Worm (Caenorhabditis elegans) whole organism, L1 larva: ENCODE data around the gene E02C12.8.
A peak's percentile ranks its signal among the peaks of the same experiment; 100 is the strongest.

Experiments used
- F16B12.6 ChIP-seq: fragments of 150-350 bp; optimal IDR thresholded peaks from 2 replicates; lab custom pipeline; 2014; ENCODE audit warnings: missing biosample characterization, missing genetic modification characterization
- aha-1 ChIP-seq: fragments of 150-350 bp; optimal IDR thresholded peaks from 2 replicates; lab custom pipeline; 2014; ENCODE audit warnings: missing biosample characterization, missing genetic modification characterization
- ama-1 ChIP-seq: fragments of 150-350 bp; optimal IDR thresholded peaks from 2 replicates; lab custom pipeline; 2014
- ceh-8 ChIP-seq: fragments of 200-800 bp; sonication (Bioruptor generic); optimal IDR thresholded peaks from 2 replicates; lab custom pipeline; 2018; ENCODE audit warnings: mild to moderate bottlenecking, missing genetic modification characterization, moderate library complexity, missing compliant biosample characterization
- efl-1 ChIP-seq, 4 experiments: fragments of 150-350 bp; optimal IDR thresholded peaks in 3 of 4; peaks in 1 of 4; 1 replicate in 1 of 4; 2 replicates in 3 of 4; lab custom pipeline; 2014; ENCODE audit warnings: missing biosample characterization in 2 of 4, missing genetic modification characterization in 2 of 4, missing genetic modification reagents in 2 of 4
- egl-13 ChIP-seq: sonication (generic microtip); optimal IDR thresholded peaks from 2 replicates; lab custom pipeline; 2016; ENCODE audit warnings: missing genotype, missing genetic modification reagents, missing genetic modification characterization, missing compliant biosample characterization
- elt-2 ChIP-seq: sonication (generic microtip); optimal IDR thresholded peaks from 2 replicates; lab custom pipeline; 2016; ENCODE audit warnings: missing genetic modification characterization, mild to moderate bottlenecking, inconsistent platforms, missing compliant biosample characterization, missing genetic modification reagents
- fkh-10 ChIP-seq: sonication (generic microtip); optimal IDR thresholded peaks from 2 replicates; lab custom pipeline; 2017; ENCODE audit warnings: missing biosample characterization, missing genetic modification reagents, missing genetic modification characterization
- fos-1 ChIP-seq: fragments of 150-350 bp; optimal IDR thresholded peaks from 2 replicates; lab custom pipeline; 2014; ENCODE audit warnings: missing biosample characterization, missing genetic modification characterization
- irx-1 ChIP-seq: sonication (generic microtip); optimal IDR thresholded peaks from 2 replicates; lab custom pipeline; 2016; ENCODE audit warnings: missing genetic modification characterization, missing compliant biosample characterization
- isw-1 ChIP-seq: fragments of 200-800 bp; sonication (Bioruptor generic); IDR thresholded peaks from 2 replicates; pipeline ENCODE4 v1.3.6; 2022; ENCODE audit warnings: missing genetic modification characterization, missing compliant biosample characterization
- jun-1 ChIP-seq: fragments of 150-350 bp; optimal IDR thresholded peaks from 2 replicates; lab custom pipeline; 2014; ENCODE audit warnings: missing biosample characterization, missing genetic modification reagents, missing genetic modification characterization
- lin-14 ChIP-seq: fragments of 200-800 bp; sonication (Bioruptor generic); optimal IDR thresholded peaks from 2 replicates; lab custom pipeline; 2018; ENCODE audit warnings: mild to moderate bottlenecking, missing genetic modification characterization, moderate library complexity, missing compliant biosample characterization
- lin-35 ChIP-seq, 2 experiments: fragments of 150-350 bp; optimal IDR thresholded peaks; 2 replicates each; lab custom pipeline; 2014; ENCODE audit warnings: missing biosample characterization in 2 of 2, missing genetic modification characterization in 2 of 2, missing genetic modification reagents in 2 of 2
- lsy-2 ChIP-seq, 2 experiments: fragments of 150-350 bp; optimal IDR thresholded peaks; 2 replicates each; lab custom pipeline; 2014; ENCODE audit warnings: missing biosample characterization in 2 of 2, missing genetic modification characterization in 2 of 2
- mab-9 ChIP-seq: fragments of 200-800 bp; sonication (Bioruptor generic); IDR thresholded peaks from 2 replicates; pipeline ENCODE4 v1.3.6; 2022; ENCODE audit warnings: missing genetic modification reagents, missing genetic modification characterization, missing compliant biosample characterization
- mdl-1 ChIP-seq, 2 experiments: fragments of 150-350 bp; optimal IDR thresholded peaks; 2 replicates each; lab custom pipeline; 2014 to 2017; ENCODE audit warnings: missing biosample characterization in 2 of 2, missing genetic modification characterization in 2 of 2, inconsistent platforms in 1 of 2
- mef-2 ChIP-seq: fragments of 150-350 bp; optimal IDR thresholded peaks from 2 replicates; lab custom pipeline; 2014; ENCODE audit warnings: missing biosample characterization, missing genetic modification characterization
- nhr-12 ChIP-seq: sonication (generic microtip); optimal IDR thresholded peaks from 2 replicates; lab custom pipeline; 2017; ENCODE audit warnings: missing biosample characterization, missing genetic modification characterization
- nhr-20 ChIP-seq: sonication (generic microtip); optimal IDR thresholded peaks from 2 replicates; lab custom pipeline; 2016; ENCODE audit warnings: mild to moderate bottlenecking, missing genetic modification characterization, missing compliant biosample characterization
- nhr-28 ChIP-seq: fragments of 150-350 bp; optimal IDR thresholded peaks from 2 replicates; lab custom pipeline; 2014; ENCODE audit warnings: missing biosample characterization, missing genetic modification characterization
- nhr-71 ChIP-seq: sonication (generic microtip); optimal IDR thresholded peaks from 2 replicates; lab custom pipeline; 2016; ENCODE audit warnings: mild to moderate bottlenecking, missing genetic modification characterization, moderate library complexity, missing compliant biosample characterization
- nhr-76 ChIP-seq: sonication (generic microtip); optimal IDR thresholded peaks from 2 replicates; lab custom pipeline; 2017; ENCODE audit warnings: missing biosample characterization, missing genetic modification characterization
- nhr-84 ChIP-seq: sonication (generic microtip); optimal IDR thresholded peaks from 2 replicates; lab custom pipeline; 2017; ENCODE audit warnings: missing biosample characterization, missing genetic modification characterization
- nhr-85 ChIP-seq: sonication (generic microtip); peaks from one replicate; lab custom pipeline; 2016; ENCODE audit warnings: missing genetic modification characterization, inconsistent platforms, missing compliant biosample characterization
- pqm-1 ChIP-seq: sonication (generic microtip); optimal IDR thresholded peaks from 3 replicates; lab custom pipeline; 2017; ENCODE audit warnings: missing biosample characterization, missing genetic modification characterization
- rnt-1 ChIP-seq: sonication (generic microtip); optimal IDR thresholded peaks from 2 replicates; lab custom pipeline; 2016; ENCODE audit warnings: mild to moderate bottlenecking, missing genetic modification characterization, moderate library complexity, missing compliant biosample characterization
- snpc-4 ChIP-seq: fragments of 150-350 bp; optimal IDR thresholded peaks from 2 replicates; lab custom pipeline; 2014; ENCODE audit warnings: missing biosample characterization, missing genetic modification characterization
- sptf-1 ChIP-seq: fragments of 150-350 bp; optimal IDR thresholded peaks from 2 replicates; lab custom pipeline; 2014; ENCODE audit warnings: missing biosample characterization, missing genetic modification characterization
- tbx-2 ChIP-seq: sonication (generic microtip); optimal IDR thresholded peaks from 2 replicates; lab custom pipeline; 2016; ENCODE audit warnings: missing genetic modification characterization, missing compliant biosample characterization
- unc-30 ChIP-seq: sonication (generic microtip); optimal IDR thresholded peaks from 2 replicates; lab custom pipeline; 2017; ENCODE audit warnings: missing biosample characterization, missing genetic modification characterization
- unc-86 ChIP-seq: sonication (generic microtip); optimal IDR thresholded peaks from 2 replicates; lab custom pipeline; 2016; ENCODE audit warnings: missing genetic modification characterization, missing compliant biosample characterization
- vab-15 ChIP-seq: sonication (generic microtip); optimal IDR thresholded peaks from 2 replicates; lab custom pipeline; 2017; ENCODE audit warnings: missing genotype, mild to moderate bottlenecking, missing genetic modification characterization, missing compliant biosample characterization
- zip-4 ChIP-seq: fragments of 200-800 bp; sonication (Bioruptor generic); optimal IDR thresholded peaks from 2 replicates; lab custom pipeline; 2018; ENCODE audit warnings: mild to moderate bottlenecking, missing genetic modification characterization, moderate library complexity, missing compliant biosample characterization
- ztf-11 ChIP-seq, 2 experiments: sonication (generic microtip); optimal IDR thresholded peaks; 2 replicates each; lab custom pipeline; 2016 to 2017; ENCODE audit warnings: missing genetic modification characterization in 2 of 2, missing biosample characterization in 1 of 2, missing compliant biosample characterization in 1 of 2

The E02C12.8 gene

DNA sequence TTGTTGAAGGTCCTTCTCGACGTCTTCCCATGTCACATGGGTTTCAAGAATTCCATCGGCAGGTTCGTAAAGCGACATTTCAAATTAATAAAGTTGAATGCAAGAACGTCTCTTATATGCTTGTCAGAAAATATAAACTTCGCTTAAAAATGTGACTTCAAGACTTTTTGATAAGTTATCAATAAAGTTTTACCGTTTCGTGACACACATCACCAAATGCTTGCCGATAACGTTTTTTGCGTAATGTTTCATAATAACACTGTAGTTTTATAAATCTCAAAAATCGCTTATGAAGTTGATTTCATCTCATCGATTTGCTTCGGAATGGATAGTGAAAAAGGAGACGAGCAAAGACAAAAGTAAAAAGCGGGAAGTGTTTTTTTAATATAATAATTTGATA lies at the start of gene E02C12.8:
Gene E02C12.8 (minus strand): TSS at position 141 of the 400 bp plus-strand sequence.
- no peak for TF ChIP-seq aha-1 (tag; lab: Kevin White, UChicago)
- peak; percentile 71 for TF ChIP-seq elt-2 (tag; lab: Kevin White, UChicago)
- no peak for TF ChIP-seq nhr-84
- peak; percentile 32 for TF ChIP-seq nhr-20 (tag; lab: Kevin White, UChicago)
- TF ChIP-seq nhr-76: no peak
- peak; percentile 24 for TF ChIP-seq pqm-1 (tag; lab: Kevin White, UChicago)

DNA sequence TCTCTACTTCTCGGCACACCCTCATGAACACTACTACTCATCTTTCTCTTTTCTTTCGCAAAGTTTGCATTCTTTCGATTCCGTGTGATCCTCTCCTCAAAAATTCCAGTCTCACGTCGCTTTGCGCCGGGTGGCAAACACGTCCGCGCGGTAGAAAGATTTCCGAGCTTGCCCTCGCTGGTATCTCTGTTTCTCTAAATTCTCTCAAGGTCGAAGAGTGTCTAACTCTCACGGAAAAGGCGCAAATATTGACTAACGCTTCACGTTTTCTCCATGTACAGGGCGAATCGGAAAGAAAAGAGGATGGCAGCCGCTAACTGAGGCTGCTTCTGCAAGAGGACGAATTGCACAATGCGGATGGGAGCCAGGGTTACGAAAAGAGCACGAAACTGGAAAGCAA lies 49.3 kb upstream of the E02C12.8 start:
- TF ChIP-seq ceh-8 (GFP tag; lab: Kevin White, UChicago) (no peak), nhr-28 (tag; lab: Kevin White, UChicago) (no peak), lin-35 (GFP tag; optimal IDR thresholded peaks at IDR 0.05; lab: Kevin White, UChicago) (peak in 1 of 2 experiments; percentile 1), rnt-1 (tag; lab: Kevin White, UChicago) (no peak), lin-14 (GFP tag; lab: Kevin White, UChicago) (peak; percentile 15), lsy-2 (tag; optimal IDR thresholded peaks at IDR 0.05; lab: Kevin White, UChicago) (no peak)

DNA sequence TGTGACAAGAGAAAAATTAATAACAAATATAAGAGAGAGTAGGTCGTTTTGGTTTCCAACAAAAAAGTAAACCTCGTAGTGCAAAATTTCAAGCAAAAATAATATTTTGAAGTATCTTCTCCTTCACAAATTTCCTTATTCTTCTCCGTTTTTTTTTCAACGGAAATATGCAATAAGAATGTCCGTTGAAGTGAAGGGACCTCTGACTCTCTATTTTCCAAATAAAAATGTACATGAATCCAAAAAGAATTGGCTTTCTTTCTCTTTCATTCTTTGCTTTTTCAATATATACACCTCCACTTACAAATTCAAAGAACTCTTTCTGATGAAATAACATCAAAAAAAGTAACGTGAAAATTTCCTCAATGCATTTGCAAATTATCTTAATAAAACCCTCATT lies 43.2 kb upstream of the E02C12.8 start, which contains the start of gene F36D4.1:
Gene F36D4.1 (plus strand): TSS at position 301 of the 400 bp plus-strand sequence.
- TF ChIP-seq nhr-84: no peak
- no peak for TF ChIP-seq nhr-20 (tag; lab: Kevin White, UChicago)
- no peak for TF ChIP-seq mab-9
- no peak for TF ChIP-seq vab-15 (tag; lab: Kevin White, UChicago)
- TF ChIP-seq mdl-1 (tag; optimal IDR thresholded peaks at IDR 0.05; lab: Kevin White, UChicago): no peak
- no peak for TF ChIP-seq efl-1 (optimal IDR thresholded peaks at IDR 0.05; lab: Kevin White, UChicago)
- no peak for TF ChIP-seq efl-1 (GFP tag; optimal IDR thresholded peaks at IDR 0.05 in 1 of 2; lab: Kevin White, UChicago)
- TF ChIP-seq egl-13 (tag; lab: Kevin White, UChicago): no peak
- TF ChIP-seq isw-1 (GFP tag; lab: Robert Waterston, UW): no peak
- TF ChIP-seq F16B12.6 (tag; lab: Kevin White, UChicago): no peak
- no peak for TF ChIP-seq nhr-12

DNA sequence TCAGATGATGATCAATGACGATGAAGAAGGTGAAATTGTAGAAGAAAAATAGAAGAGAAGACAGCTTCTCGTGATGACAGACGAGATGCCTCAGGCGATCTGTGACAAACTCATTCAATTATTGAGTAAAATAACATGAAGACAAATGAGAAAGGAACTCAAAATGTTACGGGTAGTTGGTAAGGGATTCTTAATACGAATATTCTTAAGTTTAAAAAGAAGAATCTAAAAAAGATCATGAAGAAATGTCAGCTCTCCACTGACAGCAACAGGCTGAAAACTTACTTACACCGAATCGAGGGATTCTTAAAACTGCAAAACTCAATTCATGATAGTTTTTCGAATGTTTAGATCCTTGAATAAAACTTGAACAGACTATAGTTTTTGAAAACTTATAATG lies 41.1 kb upstream of the E02C12.8 start, which contains the start of gene F36D4.4:
Gene F36D4.4 (minus strand): TSS at position 101 of the 400 bp plus-strand sequence.
- TF ChIP-seq fos-1 (tag; lab: Kevin White, UChicago): no peak
- TF ChIP-seq snpc-4 (tag; lab: Kevin White, UChicago): no peak
- no peak for TF ChIP-seq ztf-11 (tag; optimal IDR thresholded peaks at IDR 0.05; lab: Kevin White, UChicago)
- no peak for TF ChIP-seq unc-30 (tag; lab: Kevin White, UChicago)
- TF ChIP-seq isw-1 (GFP tag; lab: Robert Waterston, UW): no peak
- no peak for TF ChIP-seq pqm-1 (tag; lab: Kevin White, UChicago)
- TF ChIP-seq ama-1 (lab: Kevin White, UChicago): no peak
- TF ChIP-seq nhr-85 (tag; lab: Kevin White, UChicago): no peak
- TF ChIP-seq mef-2 (tag; lab: Kevin White, UChicago): no peak
- TF ChIP-seq jun-1 (tag; lab: Kevin White, UChicago): no peak
- TF ChIP-seq sptf-1 (tag; lab: Kevin White, UChicago): no peak
- TF ChIP-seq irx-1 (tag; lab: Kevin White, UChicago): no peak
- no peak for TF ChIP-seq unc-86 (tag; lab: Kevin White, UChicago)

DNA sequence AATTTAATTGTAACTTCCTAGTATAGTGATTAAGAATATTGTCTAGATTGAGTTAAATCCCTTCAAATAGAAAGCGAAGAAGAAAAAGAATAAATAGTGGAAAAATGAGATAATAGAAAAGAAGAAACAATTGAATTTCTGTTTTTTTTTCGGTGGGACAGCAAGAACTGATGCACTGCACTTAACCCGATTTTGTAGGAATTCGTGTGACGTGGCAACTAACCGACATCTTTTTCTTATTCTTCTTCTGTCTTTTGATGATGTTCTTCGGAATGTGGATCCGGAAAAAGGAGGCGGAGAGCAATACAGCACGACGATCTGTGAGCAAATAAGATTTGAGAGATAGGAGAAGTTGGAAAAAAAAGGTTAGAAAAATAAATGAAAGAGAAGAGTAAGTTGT lies 35.5 kb upstream of the E02C12.8 start:
- TF ChIP-seq fkh-10 (GFP tag; lab: Kevin White, UChicago) (peak; percentile 81), nhr-28 (tag; lab: Kevin White, UChicago) (no peak), zip-4 (GFP tag; lab: Kevin White, UChicago) (no peak), nhr-71 (tag; lab: Kevin White, UChicago) (peak; percentile 12), tbx-2 (peak; percentile 45), lin-14 (GFP tag; lab: Kevin White, UChicago) (peak; percentile 63)
